Worm (Caenorhabditis elegans) whole organism, mixed stage, embryonic: Measurements from ENCODE around the gene Y53F4B.25.
"Not testable (repeated sequence)": the region's sequence is repeated elsewhere in the genome, so short reads cannot be mapped to it uniquely, and the experiment has no call there.

Experiments used
- M03D4.4 ChIP-seq: sonication (generic microtip); optimal IDR thresholded peaks from 2 replicates; lab custom pipeline; 2017; ENCODE audit warnings: mild to moderate bottlenecking, missing genetic modification characterization, missing compliant biosample characterization
- bed-3 ChIP-seq: fragments of 200-800 bp; sonication (Bioruptor generic); optimal IDR thresholded peaks from 3 replicates; lab custom pipeline; 2018; ENCODE audit warnings: mild to moderate bottlenecking, missing genetic modification characterization, moderate library complexity, missing compliant biosample characterization
- blmp-1 ChIP-seq: fragments of 150-350 bp; optimal IDR thresholded peaks from 2 replicates; lab custom pipeline; 2014; ENCODE audit warnings: missing biosample characterization, missing genetic modification characterization
- ceh-39 ChIP-seq: fragments of 150-350 bp; optimal IDR thresholded peaks from 2 replicates; lab custom pipeline; 2014; ENCODE audit warnings: missing biosample characterization, missing genetic modification characterization
- ceh-43 ChIP-seq: fragments of 200-800 bp; sonication (Bioruptor generic); optimal IDR thresholded peaks from 2 replicates; lab custom pipeline; 2018; ENCODE audit warnings: mild to moderate bottlenecking, missing genetic modification characterization, moderate library complexity, missing compliant biosample characterization
- ces-1 ChIP-seq: fragments of 150-350 bp; optimal IDR thresholded peaks from 2 replicates; lab custom pipeline; 2014; ENCODE audit warnings: missing biosample characterization, missing genetic modification reagents, missing genetic modification characterization
- drap-1 ChIP-seq: fragments of 200-800 bp; sonication (Bioruptor generic); optimal IDR thresholded peaks from 3 replicates; lab custom pipeline; 2018; ENCODE audit warnings: mild to moderate bottlenecking, missing genetic modification characterization, missing compliant biosample characterization
- elt-1 ChIP-seq: sonication (generic microtip); optimal IDR thresholded peaks from 2 replicates; lab custom pipeline; 2017; ENCODE audit warnings: missing genetic modification characterization, mild to moderate bottlenecking, missing compliant biosample characterization, antibody characterized with exemption, moderate library complexity, borderline replicate concordance; ENCODE audit not compliant: insufficient read depth
- elt-3 ChIP-seq: fragments of 150-350 bp; optimal IDR thresholded peaks from 2 replicates; lab custom pipeline; 2014; ENCODE audit warnings: missing biosample characterization, missing genetic modification characterization
- flh-1 ChIP-seq: fragments of 200-800 bp; sonication (Bioruptor generic); optimal IDR thresholded peaks from 2 replicates; lab custom pipeline; 2018; ENCODE audit warnings: mild to moderate bottlenecking, missing genetic modification characterization, moderate library complexity, missing compliant biosample characterization
- ham-2 ChIP-seq: fragments of 200-800 bp; sonication (Bioruptor generic); optimal IDR thresholded peaks from 2 replicates; lab custom pipeline; 2018; ENCODE audit warnings: mild to moderate bottlenecking, missing genetic modification characterization, missing compliant biosample characterization
- hlh-1 ChIP-seq: fragments of 150-350 bp; optimal IDR thresholded peaks from 2 replicates; lab custom pipeline; 2014; ENCODE audit warnings: missing biosample characterization, missing genetic modification reagents, missing genetic modification characterization
- lin-13 ChIP-seq: fragments of 150-350 bp; optimal IDR thresholded peaks from 2 replicates; lab custom pipeline; 2014; ENCODE audit warnings: missing biosample characterization, missing genetic modification characterization
- lin-32 ChIP-seq: fragments of 200-800 bp; sonication (Bioruptor generic); optimal IDR thresholded peaks from 2 replicates; lab custom pipeline; 2018; ENCODE audit warnings: mild to moderate bottlenecking, missing genetic modification characterization, missing compliant biosample characterization
- lsy-2 ChIP-seq: fragments of 150-350 bp; optimal IDR thresholded peaks from 2 replicates; lab custom pipeline; 2014; ENCODE audit warnings: missing biosample characterization, missing genetic modification characterization
- mab-5 ChIP-seq: fragments of 150-350 bp; optimal IDR thresholded peaks from 2 replicates; lab custom pipeline; 2014; ENCODE audit warnings: missing biosample characterization, missing genetic modification characterization
- mep-1 ChIP-seq: fragments of 150-350 bp; optimal IDR thresholded peaks from 2 replicates; lab custom pipeline; 2017; ENCODE audit warnings: missing biosample characterization, missing genetic modification reagents, missing genetic modification characterization, inconsistent platforms
- mls-2 ChIP-seq: sonication (generic microtip); optimal IDR thresholded peaks from 2 replicates; lab custom pipeline; 2016; ENCODE audit warnings: mild to moderate bottlenecking, missing genetic modification characterization, moderate library complexity, missing compliant biosample characterization
- nhr-2 ChIP-seq: fragments of 150-350 bp; optimal IDR thresholded peaks from 2 replicates; lab custom pipeline; 2014; ENCODE audit warnings: missing biosample characterization, missing genetic modification characterization
- nhr-237 ChIP-seq: fragments of 150-350 bp; optimal IDR thresholded peaks from 2 replicates; lab custom pipeline; 2014; ENCODE audit warnings: missing biosample characterization, missing genetic modification characterization
- nhr-28 ChIP-seq: fragments of 150-350 bp; optimal IDR thresholded peaks from 2 replicates; lab custom pipeline; 2014; ENCODE audit warnings: missing biosample characterization, missing genetic modification characterization
- nhr-76 ChIP-seq: sonication (generic microtip); optimal IDR thresholded peaks from 2 replicates; lab custom pipeline; 2017; ENCODE audit warnings: missing biosample characterization, missing genetic modification characterization
- sem-2 ChIP-seq: fragments of 200-800 bp; sonication (Bioruptor generic); optimal IDR thresholded peaks from 2 replicates; lab custom pipeline; 2018; ENCODE audit warnings: mild to moderate bottlenecking, missing genetic modification characterization, missing compliant biosample characterization
- snpc-4 ChIP-seq: fragments of 150-350 bp; optimal IDR thresholded peaks from 2 replicates; lab custom pipeline; 2014; ENCODE audit warnings: missing biosample characterization, missing genetic modification characterization
- sptf-1 ChIP-seq: sonication (generic microtip); optimal IDR thresholded peaks from 2 replicates; lab custom pipeline; 2017; ENCODE audit warnings: mild to moderate bottlenecking, missing genetic modification characterization, moderate library complexity, missing compliant biosample characterization
- tbx-8 ChIP-seq: fragments of 200-800 bp; sonication (Bioruptor generic); optimal IDR thresholded peaks from 2 replicates; lab custom pipeline; 2018; ENCODE audit warnings: mild to moderate bottlenecking, missing genetic modification characterization, moderate library complexity, missing compliant biosample characterization
- unc-120 ChIP-seq: sonication (generic microtip); optimal IDR thresholded peaks from 2 replicates; lab custom pipeline; 2017; ENCODE audit warnings: missing genetic modification characterization, missing compliant biosample characterization; ENCODE audit not compliant: poor library complexity, severe bottlenecking
- unc-62 ChIP-seq: fragments of 150-350 bp; optimal IDR thresholded peaks from 2 replicates; lab custom pipeline; 2014; ENCODE audit warnings: missing biosample characterization, missing genetic modification reagents, missing genetic modification characterization
- zip-8 ChIP-seq: fragments of 150-350 bp; optimal IDR thresholded peaks from 2 replicates; lab custom pipeline; 2014; ENCODE audit warnings: missing biosample characterization, missing genetic modification characterization
- ztf-11 ChIP-seq: fragments of 150-350 bp; optimal IDR thresholded peaks from 2 replicates; lab custom pipeline; 2014; ENCODE audit warnings: missing biosample characterization, missing genetic modification characterization

Gene Y53F4B.25

ce11 chrII:15134332-15134731 is 1.7 kb upstream of the Y53F4B.25 start, which contains the start of gene Y53F4B.24:
Y53F4B.24 (minus strand) TSS chrII:15134432.
- TF ChIP-seq unc-62 (GFP tag; lab: Kevin White, UChicago) (no peak), nhr-2 (tag; lab: Kevin White, UChicago) (no peak), ceh-39 (tag; lab: Kevin White, UChicago) (no peak), mep-1 (tag; lab: Kevin White, UChicago) (no peak), drap-1 (GFP tag; lab: Kevin White, UChicago) (no peak), M03D4.4 (tag; lab: Kevin White, UChicago) (no peak), mls-2 (tag; lab: Kevin White, UChicago) (no peak), nhr-237 (no peak), lin-13 (no peak), sem-2 (no peak), hlh-1 (tag; lab: Kevin White, UChicago) (no peak), nhr-28 (tag; lab: Kevin White, UChicago) (no peak), ceh-43 (GFP tag; lab: Kevin White, UChicago) (no peak), sptf-1 (no peak)

- not testable (repeated sequence) for TF ChIP-seq mab-5 (tag; lab: Kevin White, UChicago); tbx-8; drap-1 (GFP tag; lab: Kevin White, UChicago)
These were observed 4.9 kb downstream of the Y53F4B.25 start, which contains the start of gene Y53F4B.26 for ce11 chrII:15140881-15141280. Y53F4B.26 (minus strand) TSS chrII:15140981.

- TF ChIP-seq M03D4.4 (tag; lab: Kevin White, UChicago) (no peak), mep-1 (tag; lab: Kevin White, UChicago) (no peak), nhr-28 (tag; lab: Kevin White, UChicago) (no peak)
These were observed 7.7 kb downstream of the Y53F4B.25 start for ce11 chrII:15143729-15144128.

- TF ChIP-seq ceh-39 (tag; lab: Kevin White, UChicago) (no peak), ceh-43 (GFP tag; lab: Kevin White, UChicago) (no peak), nhr-2 (tag; lab: Kevin White, UChicago) (no peak), nhr-237 (no peak), unc-120 (tag; lab: Kevin White, UChicago) (no peak), lin-32 (GFP tag; lab: Kevin White, UChicago) (no peak), ztf-11 (no peak), mab-5 (tag; lab: Kevin White, UChicago) (no peak), hlh-1 (tag; lab: Kevin White, UChicago) (no peak), elt-3 (tag; lab: Kevin White, UChicago) (no peak), tbx-8 (no peak), nhr-76 (tag; lab: Kevin White, UChicago) (no peak)
- TF ChIP-seq, all 35 proteins: peak for 0
These were observed 9.6 kb downstream of the Y53F4B.25 start, which contains the start of gene Y53F4B.27 for ce11 chrII:15145594-15145993. Y53F4B.27 (plus strand) TSS chrII:15145894.

ce11 chrII:15148442-15148841 is 12.5 kb downstream of the Y53F4B.25 start:
- TF ChIP-seq lsy-2 (no peak), ces-1 (GFP tag; lab: Kevin White, UChicago) (no peak), nhr-28 (tag; lab: Kevin White, UChicago) (no peak), snpc-4 (tag; lab: Kevin White, UChicago) (no peak), ham-2 (GFP tag; lab: Kevin White, UChicago) (no peak), ceh-39 (tag; lab: Kevin White, UChicago) (no peak), unc-120 (tag; lab: Kevin White, UChicago) (no peak), flh-1 (no peak), sptf-1 (no peak), drap-1 (GFP tag; lab: Kevin White, UChicago) (no peak), mab-5 (tag; lab: Kevin White, UChicago) (no peak), mep-1 (tag; lab: Kevin White, UChicago) (no peak), tbx-8 (no peak)

- TF ChIP-seq mab-5 (tag; lab: Kevin White, UChicago) (no peak), tbx-8 (no peak), hlh-1 (tag; lab: Kevin White, UChicago) (no peak), ceh-43 (GFP tag; lab: Kevin White, UChicago) (no peak), blmp-1 (tag; lab: Kevin White, UChicago) (no peak), sem-2 (no peak), bed-3 (GFP tag; lab: Kevin White, UChicago) (no peak), zip-8 (tag; lab: Kevin White, UChicago) (no peak), elt-1 (tag; lab: Kevin White, UChicago) (no peak), lin-32 (GFP tag; lab: Kevin White, UChicago) (no peak), sptf-1 (no peak)
These were observed 21.9 kb downstream of the Y53F4B.25 start, which contains the start of gene ptr-20 for ce11 chrII:15157880-15158279. ptr-20 (plus strand) TSS chrII:15158180.
